Fruit fly (Drosophila melanogaster) whole organism: ENCODE measurements around the gene CG10343.

Experiments used
- Dll ChIP-seq: fragments of >200 bp; optimal IDR thresholded peaks from 2 replicates; lab custom pipeline; 2017
- psq ChIP-seq: fragments of >200 bp; optimal IDR thresholded peaks from 2 replicates; lab custom pipeline; 2017
- usp ChIP-seq: fragments of >200 bp; optimal IDR thresholded peaks from 2 replicates; lab custom pipeline; 2017; ENCODE audit warnings: missing biosample characterization, missing genetic modification characterization, mixed read lengths

dm6 chr2L:18752038-18752437, 48.8 kb downstream of the CG10343 start:
- TF ChIP-seq Dll (lab: Kevin White, UChicago) (no peak), psq (lab: Kevin White, UChicago) (no peak), usp (no peak)
